Worm (Caenorhabditis elegans) whole organism, late embryonic: ENCODE results near the gene cts-1.

Source experiments
- T23F11.4 ChIP-seq: fragments of 200-800 bp; sonication (Bioruptor generic); optimal IDR thresholded peaks from 2 replicates; lab custom pipeline; 2018; ENCODE audit warnings: mild to moderate bottlenecking, missing genetic modification characterization, missing compliant biosample characterization
- ama-1 ChIP-seq: fragments of 150-350 bp; optimal IDR thresholded peaks from 2 replicates; lab custom pipeline; 2014
- ceh-45 ChIP-seq: fragments of 200-800 bp; sonication (Bioruptor generic); IDR thresholded peaks from 2 replicates; pipeline ENCODE4 v1.3.6; 2022; ENCODE audit warnings: missing genetic modification reagents, missing genetic modification characterization, missing compliant biosample characterization
- che-1 ChIP-seq: sonication (generic microtip); optimal IDR thresholded peaks from 2 replicates; lab custom pipeline; 2016; ENCODE audit warnings: mild to moderate bottlenecking, missing genetic modification characterization, missing compliant biosample characterization
- elt-2 ChIP-seq: sonication (generic microtip); optimal IDR thresholded peaks from 2 replicates; lab custom pipeline; 2016; ENCODE audit warnings: missing genetic modification reagents, missing genetic modification characterization, missing compliant biosample characterization
- fkh-10 ChIP-seq: fragments of 150-350 bp; optimal IDR thresholded peaks from 2 replicates; lab custom pipeline; 2014; ENCODE audit warnings: missing biosample characterization, missing genetic modification reagents, missing genetic modification characterization
- nhr-11 ChIP-seq: fragments of 150-350 bp; optimal IDR thresholded peaks from 2 replicates; lab custom pipeline; 2014; ENCODE audit warnings: missing biosample characterization, missing genetic modification characterization
- pqm-1 ChIP-seq: sonication (generic microtip); optimal IDR thresholded peaks from 2 replicates; lab custom pipeline; 2016; ENCODE audit warnings: missing genetic modification characterization, missing compliant biosample characterization
- syd-9 ChIP-seq: sonication (generic microtip); optimal IDR thresholded peaks from 2 replicates; lab custom pipeline; 2016; ENCODE audit warnings: mild to moderate bottlenecking, missing genetic modification characterization, moderate library complexity, missing compliant biosample characterization

ce11 chrIII:10215882-10216281 is 553 bp downstream of the cts-1 start:
- TF ChIP-seq ama-1 (no peak), fkh-10 (no peak), elt-2 (tag; lab: Kevin White, UChicago) (no peak), pqm-1 (tag; lab: Kevin White, UChicago) (no peak), nhr-11 (no peak), syd-9 (no peak), T23F11.4 (GFP tag; lab: Kevin White, UChicago) (no peak), che-1 (tag; lab: Kevin White, UChicago) (no peak), ceh-45 (GFP tag; lab: Robert Waterston, UW) (no peak)
